Worm (Caenorhabditis elegans) whole organism, mixed stage, embryonic: ENCODE measurements around the gene srh-45.
A peak's percentile ranks its signal among the peaks of the same experiment; 100 is the strongest.

Experiments used
- blmp-1 ChIP-seq: fragments of 150-350 bp; optimal IDR thresholded peaks from 2 replicates; lab custom pipeline; 2014; ENCODE audit warnings: missing biosample characterization, missing genetic modification characterization
- lsy-2 ChIP-seq: fragments of 150-350 bp; optimal IDR thresholded peaks from 2 replicates; lab custom pipeline; 2014; ENCODE audit warnings: missing biosample characterization, missing genetic modification characterization
- nhr-12 ChIP-seq: fragments of 150-350 bp; optimal IDR thresholded peaks from 2 replicates; lab custom pipeline; 2014; ENCODE audit warnings: missing biosample characterization, missing genetic modification characterization
- pha-4 ChIP-seq: fragments of 150-350 bp; optimal IDR thresholded peaks from 2 replicates; lab custom pipeline; 2018; ENCODE audit warnings: missing biosample characterization, missing genetic modification reagents, missing genetic modification characterization

- TF ChIP-seq pha-4 (peak; percentile 83), blmp-1 (tag; lab: Kevin White, UChicago) (peak; percentile 77), lsy-2 (tag; lab: Kevin White, UChicago) (peak; percentile 75), nhr-12 (peak; percentile 89)
Measured at ce11 chrV:11314025-11314880, 9.5 kb upstream of the srh-45 start.
